Worm (Caenorhabditis elegans) whole organism, dauer: ENCODE data around the gene ttr-21.

Experiments used
- unc-62 ChIP-seq: sonication (generic microtip); optimal IDR thresholded peaks from 2 replicates; lab custom pipeline; 2017; ENCODE audit warnings: missing biosample characterization, missing genetic modification reagents, missing genetic modification characterization

ttr-21 gene

ce11 chrV:13872895-13873294, 18.7 kb upstream of the ttr-21 start, which contains the start of gene cpt-5:
TSS of gene cpt-5 (plus strand) at chrV:13873195.
- no peak for TF ChIP-seq unc-62 (GFP tag; lab: Kevin White, UChicago)

ce11 chrV:13869551-13869950, 15.3 kb upstream of the ttr-21 start:
- no peak for TF ChIP-seq unc-62 (GFP tag; lab: Kevin White, UChicago)

- no peak for TF ChIP-seq unc-62 (GFP tag; lab: Kevin White, UChicago)
Measured at ce11 chrV:13866353-13866752, 12.1 kb upstream of the ttr-21 start, which contains the start of gene nhr-175. TSS of gene nhr-175 (plus strand) at chrV:13866691.

ce11 chrV:13863700-13864099, 9.5 kb upstream of the ttr-21 start:
- TF ChIP-seq unc-62 (GFP tag; lab: Kevin White, UChicago), result no peak

ce11 chrV:13862505-13862904, 8.3 kb upstream of the ttr-21 start, which contains the start of gene srx-137:
TSS of gene srx-137 (plus strand) at chrV:13862805.
- no peak for TF ChIP-seq unc-62 (GFP tag; lab: Kevin White, UChicago)

- no peak for TF ChIP-seq unc-62 (GFP tag; lab: Kevin White, UChicago)
Measured at ce11 chrV:13858906-13859305, 4.7 kb upstream of the ttr-21 start, which contains the start of gene srx-135. TSS of gene srx-135 (plus strand) at chrV:13859206.

- no peak for TF ChIP-seq unc-62 (GFP tag; lab: Kevin White, UChicago)
Measured at ce11 chrV:13857132-13857531, 2.9 kb upstream of the ttr-21 start, which contains the start of gene srx-136. TSS of gene srx-136 (plus strand) at chrV:13857432.

- TF ChIP-seq unc-62 (GFP tag; lab: Kevin White, UChicago), result no peak
Measured at ce11 chrV:13856376-13856775, 2.2 kb upstream of the ttr-21 start, which contains the start of gene srx-134. TSS of gene srx-134 (minus strand) at chrV:13856476.

ce11 chrV:13850170-13850569, 4.0 kb downstream of the ttr-21 start, which contains the start of gene hpx-2:
TSS of gene hpx-2 (plus strand) at chrV:13850470.
- no peak for TF ChIP-seq unc-62 (GFP tag; lab: Kevin White, UChicago)

- TF ChIP-seq unc-62 (GFP tag; lab: Kevin White, UChicago), result no peak
Measured at ce11 chrV:13848379-13848778, 5.8 kb downstream of the ttr-21 start, which contains the start of gene srx-133. TSS of gene srx-133 (plus strand) at chrV:13848679.

- no peak for TF ChIP-seq unc-62 (GFP tag; lab: Kevin White, UChicago)
Measured at ce11 chrV:13845136-13845535, 9.1 kb downstream of the ttr-21 start, which contains the start of gene srx-131. TSS of gene srx-131 (plus strand) at chrV:13845436.

ce11 chrV:13843147-13843546, 11.1 kb downstream of the ttr-21 start, which contains the start of gene srx-130:
TSS of gene srx-130 (plus strand) at chrV:13843447.
- no peak for TF ChIP-seq unc-62 (GFP tag; lab: Kevin White, UChicago)

ce11 chrV:13840909-13841308, 13.3 kb downstream of the ttr-21 start, which contains the start of gene srx-17:
TSS of gene srx-17 (plus strand) at chrV:13841209.
- TF ChIP-seq unc-62 (GFP tag; lab: Kevin White, UChicago), result no peak

ce11 chrV:13839433-13839832, 14.8 kb downstream of the ttr-21 start, which contains the start of gene F55B12.10:
TSS of gene F55B12.10 (plus strand) at chrV:13839733.
- TF ChIP-seq unc-62 (GFP tag; lab: Kevin White, UChicago), result no peak

ce11 chrV:13837173-13837572, 17.0 kb downstream of the ttr-21 start, which contains the start of gene srx-128:
TSS of gene srx-128 (plus strand) at chrV:13837473.
- no peak for TF ChIP-seq unc-62 (GFP tag; lab: Kevin White, UChicago)

ce11 chrV:13833951-13834350, 20.3 kb downstream of the ttr-21 start, which contains the start of gene srx-129:
TSS of gene srx-129 (plus strand) at chrV:13834251.
- TF ChIP-seq unc-62 (GFP tag; lab: Kevin White, UChicago), result no peak

- TF ChIP-seq unc-62 (GFP tag; lab: Kevin White, UChicago), result no peak
Measured at ce11 chrV:13830813-13831212, 23.4 kb downstream of the ttr-21 start, which contains the start of gene str-165. TSS of gene str-165 (plus strand) at chrV:13831113.
